Fruit fly (Drosophila melanogaster) whole organism, pupa: ENCODE measurements around the gene Oct-TyrR.

ENCODE experiments used
- CG10348 ChIP-seq: fragments of 200-800 bp; sonication (Bioruptor generic); IDR thresholded peaks from 2 replicates; pipeline ENCODE4 v1.3.6; 2022; ENCODE audit warnings: missing biosample characterization, missing genetic modification characterization
- CG12605 ChIP-seq: fragments of 200-800 bp; sonication (Bioruptor generic); IDR thresholded peaks from 2 replicates; pipeline ENCODE4 v1.3.6; 2022; ENCODE audit warnings: missing biosample characterization, missing genetic modification characterization
- CG13204 ChIP-seq: fragments of 200-800 bp; sonication (Bioruptor generic); optimal IDR thresholded peaks from 2 replicates; lab custom pipeline; 2018; ENCODE audit warnings: missing biosample characterization, mild to moderate bottlenecking, missing genetic modification characterization, moderate library complexity
- CG14655 ChIP-seq: fragments of 200-800 bp; sonication (Bioruptor generic); optimal IDR thresholded peaks from 3 replicates; lab custom pipeline; 2017; ENCODE audit warnings: mild to moderate bottlenecking, missing biosample characterization, missing genetic modification reagents, missing genetic modification characterization
- CG15710 ChIP-seq: fragments of 200-800 bp; sonication (Bioruptor generic); optimal IDR thresholded peaks from 2 replicates; lab custom pipeline; 2018; ENCODE audit warnings: missing biosample characterization, mild to moderate bottlenecking, missing genetic modification characterization, moderate library complexity
- CG17806 ChIP-seq: fragments of 200-800 bp; sonication (Bioruptor generic); optimal IDR thresholded peaks from 2 replicates; lab custom pipeline; 2018; ENCODE audit warnings: missing biosample characterization, mild to moderate bottlenecking, missing genetic modification characterization, moderate library complexity
- CG32121 ChIP-seq: fragments of 200-800 bp; sonication (Bioruptor generic); IDR thresholded peaks from 2 replicates; pipeline ENCODE4 v1.3.6; 2022; ENCODE audit warnings: missing biosample characterization, missing genetic modification characterization
- CG34367 ChIP-seq: fragments of 200-800 bp; sonication (Bioruptor generic); optimal IDR thresholded peaks from 2 replicates; lab custom pipeline; 2018; ENCODE audit warnings: missing biosample characterization, mild to moderate bottlenecking, missing genetic modification characterization
- CG4496 ChIP-seq: fragments of 200-800 bp; sonication (Bioruptor generic); IDR thresholded peaks from 3 replicates; pipeline ENCODE4 v1.3.6; 2022; ENCODE audit warnings: missing biosample characterization, missing genetic modification characterization
- CG8159 ChIP-seq: fragments of 200-800 bp; sonication (Bioruptor generic); optimal IDR thresholded peaks from 3 replicates; lab custom pipeline; 2018; ENCODE audit warnings: missing biosample characterization, mild to moderate bottlenecking, missing genetic modification characterization, moderate library complexity
- CG8301 ChIP-seq: fragments of 200-800 bp; sonication (Bioruptor generic); optimal IDR thresholded peaks from 2 replicates; lab custom pipeline; 2018; ENCODE audit warnings: missing biosample characterization, mild to moderate bottlenecking, missing genetic modification characterization
- CG9948 ChIP-seq: fragments of 200-800 bp; sonication (Bioruptor generic); optimal IDR thresholded peaks from 2 replicates; lab custom pipeline; 2018; ENCODE audit warnings: missing biosample characterization, mild to moderate bottlenecking, missing genetic modification characterization, moderate library complexity
- D1 ChIP-seq: fragments of 200-800 bp; sonication (Bioruptor generic); optimal IDR thresholded peaks from 2 replicates; lab custom pipeline; 2018; ENCODE audit warnings: missing biosample characterization, mild to moderate bottlenecking, missing genetic modification characterization, moderate library complexity
- EcR ChIP-seq: fragments of 200-800 bp; sonication (Bioruptor generic); optimal IDR thresholded peaks from 3 replicates; lab custom pipeline; 2019; ENCODE audit warnings: missing biosample characterization, missing genetic modification characterization, mild to moderate bottlenecking, moderate library complexity, missing genetic modification reagents
- Ets98B ChIP-seq: fragments of 200-800 bp; sonication (Bioruptor generic); IDR thresholded peaks from 2 replicates; pipeline ENCODE4 v1.3.6; 2022; ENCODE audit warnings: missing biosample characterization, missing genetic modification characterization
- Pif1A ChIP-seq: fragments of 200-800 bp; sonication (Bioruptor generic); optimal IDR thresholded peaks from 3 replicates; lab custom pipeline; 2016; ENCODE audit warnings: missing biosample characterization, missing genetic modification characterization
- Pif1B ChIP-seq: fragments of 200-800 bp; sonication (Bioruptor generic); optimal IDR thresholded peaks from 3 replicates; lab custom pipeline; 2016; ENCODE audit warnings: missing biosample characterization, missing genetic modification characterization
- Snoo ChIP-seq: fragments of 200-800 bp; sonication (Bioruptor generic); optimal IDR thresholded peaks from 3 replicates; lab custom pipeline; 2017; ENCODE audit warnings: missing biosample characterization, mild to moderate bottlenecking, missing genetic modification characterization, inconsistent platforms
- fd96Ca ChIP-seq: fragments of 200-800 bp; sonication (Bioruptor generic); IDR thresholded peaks from 3 replicates; pipeline ENCODE4 v1.3.6; 2022; ENCODE audit warnings: missing biosample characterization, missing genetic modification characterization
- gl ChIP-seq: fragments of 200-800 bp; sonication (Bioruptor generic); optimal IDR thresholded peaks from 2 replicates; lab custom pipeline; 2018; ENCODE audit warnings: missing biosample characterization, mild to moderate bottlenecking, missing genetic modification characterization
- rn ChIP-seq: fragments of 200-800 bp; sonication (Bioruptor generic); IDR thresholded peaks from 2 replicates; pipeline ENCODE4 v1.3.6; 2022; ENCODE audit warnings: missing biosample characterization, missing genetic modification characterization

Oct-TyrR gene

dm6 chr3L:22083131-22083648, 48.4 kb downstream of the Oct-TyrR start:
- TF ChIP-seq fd96Ca (no peak), CG12605 (GFP tag; lab: Robert Waterston, UW) (no peak), CG8159 (tag; lab: Kevin White, UChicago) (no peak), Pif1B (GFP tag; lab: Kevin White, UChicago) (no peak), Pif1A (GFP tag; lab: Kevin White, UChicago) (no peak), Ets98B (GFP tag; lab: Robert Waterston, UW) (no peak), CG17806 (tag; lab: Kevin White, UChicago) (no peak), CG14655 (GFP tag; lab: Kevin White, UChicago) (no peak), CG10348 (GFP tag; lab: Robert Waterston, UW) (no peak), D1 (tag; lab: Kevin White, UChicago) (no peak), EcR (no peak)

DNA sequence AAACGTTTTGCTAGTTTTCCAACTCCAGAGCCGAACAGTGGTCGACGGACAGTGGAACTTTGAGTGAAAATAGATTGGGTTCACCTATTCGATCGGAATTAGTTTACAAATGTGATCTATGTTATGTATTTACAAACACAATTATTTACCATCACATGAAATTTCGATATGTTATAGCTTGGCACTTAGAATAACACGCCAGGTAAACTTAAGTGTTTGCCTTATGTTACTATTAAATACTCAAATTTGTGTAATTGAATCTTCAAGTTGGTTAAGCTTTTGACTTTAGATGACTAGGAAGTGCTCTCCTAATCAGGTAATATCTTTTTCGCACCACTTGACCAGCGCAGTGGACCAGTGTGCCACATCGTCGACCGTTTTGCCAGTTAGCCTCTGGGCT, 56.5 kb downstream of the Oct-TyrR start:
- TF ChIP-seq CG9948 (tag; lab: Kevin White, UChicago): no peak
- TF ChIP-seq CG13204 (GFP tag; lab: Kevin White, UChicago): no peak
- peak; percentile 6 for TF ChIP-seq CG8159 (tag; lab: Kevin White, UChicago)
- no peak for TF ChIP-seq Snoo
- TF ChIP-seq EcR: no peak
- peak; percentile 34 for TF ChIP-seq CG14655 (GFP tag; lab: Kevin White, UChicago)
- no peak for TF ChIP-seq gl (tag; lab: Kevin White, UChicago)
- TF ChIP-seq CG8301 (tag; lab: Kevin White, UChicago): no peak
- TF ChIP-seq, all 21 proteins: peak for 2

DNA sequence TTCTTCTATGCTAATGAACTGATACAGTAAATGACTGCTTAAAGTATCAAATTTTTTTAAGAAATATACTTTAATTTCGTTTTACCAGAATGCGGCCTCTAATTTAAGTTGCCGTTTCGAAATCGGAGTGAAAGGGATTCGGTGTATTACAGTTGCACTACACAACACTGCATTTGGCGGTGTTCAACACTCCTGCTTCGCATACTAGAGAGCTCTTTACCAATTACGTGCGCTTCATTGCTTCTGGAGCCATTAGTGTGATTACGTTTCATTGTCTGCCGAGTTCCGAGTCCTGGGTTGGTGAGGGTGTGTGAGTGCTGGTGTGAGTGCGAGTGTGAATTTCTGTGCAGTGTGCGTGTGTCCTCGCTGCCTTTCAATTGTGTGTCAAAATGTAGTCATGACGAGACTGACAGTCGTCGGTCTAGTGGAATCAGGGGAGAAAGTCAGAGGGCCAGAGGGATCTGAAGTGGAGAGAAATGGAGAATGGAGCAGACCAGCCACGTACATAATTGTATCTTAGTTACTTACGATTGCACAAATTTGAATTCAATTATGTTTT, 59.6 kb downstream of the Oct-TyrR start:
- TF ChIP-seq CG4496 (GFP tag; lab: Robert Waterston, UW) (no peak), CG9948 (tag; lab: Kevin White, UChicago) (no peak), CG34367 (tag; lab: Kevin White, UChicago) (no peak), fd96Ca (no peak), D1 (tag; lab: Kevin White, UChicago) (no peak), CG13204 (GFP tag; lab: Kevin White, UChicago) (no peak), Snoo (no peak), gl (tag; lab: Kevin White, UChicago) (no peak), rn (no peak), CG32121 (GFP tag; lab: Robert Waterston, UW) (no peak), CG14655 (GFP tag; lab: Kevin White, UChicago) (no peak), Pif1B (GFP tag; lab: Kevin White, UChicago) (no peak), CG17806 (tag; lab: Kevin White, UChicago) (no peak), CG10348 (GFP tag; lab: Robert Waterston, UW) (no peak), CG8159 (tag; lab: Kevin White, UChicago) (no peak), CG15710 (no peak), CG12605 (GFP tag; lab: Robert Waterston, UW) (no peak), EcR (no peak)
- TF ChIP-seq, all 21 proteins: peak for 0

- TF ChIP-seq CG15710 (peak; percentile 28), Ets98B (GFP tag; lab: Robert Waterston, UW) (peak; percentile 16; the same call in 1 of the 2 replicates), CG34367 (tag; lab: Kevin White, UChicago) (peak; percentile 22), CG10348 (GFP tag; lab: Robert Waterston, UW) (no peak), CG4496 (GFP tag; lab: Robert Waterston, UW) (no peak), CG8159 (tag; lab: Kevin White, UChicago) (peak; percentile 47), Snoo (no peak), CG12605 (GFP tag; lab: Robert Waterston, UW) (no peak), gl (tag; lab: Kevin White, UChicago) (no peak), CG13204 (GFP tag; lab: Kevin White, UChicago) (no peak), D1 (tag; lab: Kevin White, UChicago) (no peak), CG14655 (GFP tag; lab: Kevin White, UChicago) (peak; percentile 79), CG9948 (tag; lab: Kevin White, UChicago) (peak; percentile 55), Pif1B (GFP tag; lab: Kevin White, UChicago) (no peak), Pif1A (GFP tag; lab: Kevin White, UChicago) (peak; percentile 15), fd96Ca (no peak), rn (no peak), CG32121 (GFP tag; lab: Robert Waterston, UW) (no peak; the same call in 1 of the 2 replicates), EcR (no peak), CG17806 (tag; lab: Kevin White, UChicago) (peak; percentile 35), CG8301 (tag; lab: Kevin White, UChicago) (peak; percentile 68)
Measured at dm6 chr3L:22106704-22107103, 71.9 kb downstream of the Oct-TyrR start.

dm6 chr3L:22109903-22110302, 75.1 kb downstream of the Oct-TyrR start:
- TF ChIP-seq CG8159 (tag; lab: Kevin White, UChicago): peak; percentile 10
- no peak for TF ChIP-seq CG10348 (GFP tag; lab: Robert Waterston, UW)

dm6 chr3L:22113186-22113585, 78.4 kb downstream of the Oct-TyrR start:
- TF ChIP-seq CG15710: no peak
- TF ChIP-seq, all 21 proteins: peak for 0
